Worm (Caenorhabditis elegans) whole organism, L1 larva: ENCODE results near the gene gldi-7.

Experiments
- C16A3.4 ChIP-seq: fragments of 150-350 bp; optimal IDR thresholded peaks from 2 replicates; lab custom pipeline; 2014; ENCODE audit warnings: missing biosample characterization, missing genetic modification characterization
- C34B4.2 ChIP-seq: sonication (generic microtip); optimal IDR thresholded peaks from 2 replicates; lab custom pipeline; 2017; ENCODE audit warnings: mild to moderate bottlenecking, missing genetic modification characterization, missing compliant biosample characterization
- F16B12.6 ChIP-seq: fragments of 150-350 bp; optimal IDR thresholded peaks from 2 replicates; lab custom pipeline; 2014; ENCODE audit warnings: missing biosample characterization, missing genetic modification characterization
- aha-1 ChIP-seq: fragments of 150-350 bp; optimal IDR thresholded peaks from 2 replicates; lab custom pipeline; 2014; ENCODE audit warnings: missing biosample characterization, missing genetic modification characterization
- ama-1 ChIP-seq: fragments of 150-350 bp; optimal IDR thresholded peaks from 2 replicates; lab custom pipeline; 2014
- ceh-63 ChIP-seq: fragments of 200-800 bp; sonication (Bioruptor generic); optimal IDR thresholded peaks from 2 replicates; lab custom pipeline; 2018; ENCODE audit warnings: mild to moderate bottlenecking, missing genetic modification characterization, missing compliant biosample characterization
- ceh-8 ChIP-seq: fragments of 200-800 bp; sonication (Bioruptor generic); optimal IDR thresholded peaks from 2 replicates; lab custom pipeline; 2018; ENCODE audit warnings: mild to moderate bottlenecking, missing genetic modification characterization, moderate library complexity, missing compliant biosample characterization
- ceh-88 ChIP-seq: fragments of 200-800 bp; sonication (Bioruptor generic); IDR thresholded peaks from 2 replicates; pipeline ENCODE4 v1.3.6; 2022; ENCODE audit warnings: missing genetic modification characterization, missing compliant biosample characterization
- dpl-1 ChIP-seq, 3 experiments: fragments of 150-350 bp in 2 of 3; sonication (generic microtip) in 1 of 3; optimal IDR thresholded peaks; 2 replicates each; lab custom pipeline; 2014 to 2017; ENCODE audit warnings: missing biosample characterization in 3 of 3, missing genetic modification characterization in 3 of 3, missing genetic modification reagents in 3 of 3
- dsc-1 ChIP-seq: sonication (generic microtip); optimal IDR thresholded peaks from 2 replicates; lab custom pipeline; 2016; ENCODE audit warnings: mild to moderate bottlenecking, missing genetic modification characterization, missing compliant biosample characterization
- efl-1 ChIP-seq, 4 experiments: fragments of 150-350 bp; optimal IDR thresholded peaks in 3 of 4; peaks in 1 of 4; 1 replicate in 1 of 4; 2 replicates in 3 of 4; lab custom pipeline; 2014; ENCODE audit warnings: missing biosample characterization in 2 of 4, missing genetic modification characterization in 2 of 4, missing genetic modification reagents in 2 of 4
- efl-3 ChIP-seq: fragments of 200-800 bp; sonication (Bioruptor generic); optimal IDR thresholded peaks from 2 replicates; lab custom pipeline; 2018; ENCODE audit warnings: mild to moderate bottlenecking, missing genetic modification characterization, missing compliant biosample characterization
- egl-13 ChIP-seq: sonication (generic microtip); optimal IDR thresholded peaks from 2 replicates; lab custom pipeline; 2016; ENCODE audit warnings: missing genotype, missing genetic modification reagents, missing genetic modification characterization, missing compliant biosample characterization
- egl-27 ChIP-seq, 2 experiments: fragments of 150-350 bp in 1 of 2; sonication (generic microtip); optimal IDR thresholded peaks; 3 replicates each; lab custom pipeline; 2017 to 2018; ENCODE audit warnings: missing biosample characterization in 2 of 2, missing genetic modification characterization in 2 of 2, missing genetic modification reagents in 2 of 2
- elt-2 ChIP-seq: sonication (generic microtip); optimal IDR thresholded peaks from 2 replicates; lab custom pipeline; 2016; ENCODE audit warnings: missing genetic modification characterization, mild to moderate bottlenecking, inconsistent platforms, missing compliant biosample characterization, missing genetic modification reagents
- elt-3 ChIP-seq, 6 experiments: fragments of 150-350 bp in 1 of 6; sonication (generic microtip); optimal IDR thresholded peaks; 2 replicates each; lab custom pipeline; 2017 to 2018; ENCODE audit warnings: missing biosample characterization in 6 of 6, missing genetic modification characterization in 6 of 6, inconsistent platforms in 1 of 6
- ets-5 ChIP-seq: fragments of 200-800 bp; sonication (Bioruptor generic); IDR thresholded peaks from 2 replicates; pipeline ENCODE4 v1.3.6; 2022; ENCODE audit warnings: missing genetic modification characterization, missing compliant biosample characterization
- fkh-10 ChIP-seq: sonication (generic microtip); optimal IDR thresholded peaks from 2 replicates; lab custom pipeline; 2017; ENCODE audit warnings: missing biosample characterization, missing genetic modification reagents, missing genetic modification characterization
- fkh-4 ChIP-seq: sonication (generic microtip); optimal IDR thresholded peaks from 2 replicates; lab custom pipeline; 2016; ENCODE audit warnings: missing compliant biosample characterization, missing genetic modification characterization, borderline replicate concordance
- fos-1 ChIP-seq: fragments of 150-350 bp; optimal IDR thresholded peaks from 2 replicates; lab custom pipeline; 2014; ENCODE audit warnings: missing biosample characterization, missing genetic modification characterization
- hlh-17 ChIP-seq: fragments of 200-800 bp; sonication (Bioruptor generic); optimal IDR thresholded peaks from 2 replicates; lab custom pipeline; 2018; ENCODE audit warnings: missing genetic modification characterization, mild to moderate bottlenecking, missing compliant biosample characterization, moderate library complexity, borderline replicate concordance
- hpl-2 ChIP-seq: fragments of 150-350 bp; optimal IDR thresholded peaks from 2 replicates; lab custom pipeline; 2014; ENCODE audit warnings: missing biosample characterization, missing genetic modification reagents, missing genetic modification characterization
- irx-1 ChIP-seq: sonication (generic microtip); optimal IDR thresholded peaks from 2 replicates; lab custom pipeline; 2016; ENCODE audit warnings: missing genetic modification characterization, missing compliant biosample characterization
- isw-1 ChIP-seq: fragments of 200-800 bp; sonication (Bioruptor generic); IDR thresholded peaks from 2 replicates; pipeline ENCODE4 v1.3.6; 2022; ENCODE audit warnings: missing genetic modification characterization, missing compliant biosample characterization
- jun-1 ChIP-seq: fragments of 150-350 bp; optimal IDR thresholded peaks from 2 replicates; lab custom pipeline; 2014; ENCODE audit warnings: missing biosample characterization, missing genetic modification reagents, missing genetic modification characterization
- lin-13 ChIP-seq: fragments of 150-350 bp; optimal IDR thresholded peaks from 2 replicates; lab custom pipeline; 2014; ENCODE audit warnings: missing biosample characterization, missing genetic modification reagents, missing genetic modification characterization
- lin-35 ChIP-seq, 2 experiments: fragments of 150-350 bp; optimal IDR thresholded peaks; 2 replicates each; lab custom pipeline; 2014; ENCODE audit warnings: missing biosample characterization in 2 of 2, missing genetic modification characterization in 2 of 2, missing genetic modification reagents in 2 of 2
- lin-39 ChIP-seq: fragments of 150-350 bp; optimal IDR thresholded peaks from 2 replicates; lab custom pipeline; 2014; ENCODE audit warnings: missing biosample characterization, missing genetic modification reagents, missing genetic modification characterization
- lir-3 ChIP-seq: sonication (generic microtip); optimal IDR thresholded peaks from 2 replicates; lab custom pipeline; 2016; ENCODE audit warnings: mild to moderate bottlenecking, missing genetic modification characterization, moderate library complexity, missing compliant biosample characterization; ENCODE audit not compliant: poor library complexity
- lsy-2 ChIP-seq, 2 experiments: fragments of 150-350 bp; optimal IDR thresholded peaks; 2 replicates each; lab custom pipeline; 2014; ENCODE audit warnings: missing biosample characterization in 2 of 2, missing genetic modification characterization in 2 of 2
- mab-9 ChIP-seq: fragments of 200-800 bp; sonication (Bioruptor generic); IDR thresholded peaks from 2 replicates; pipeline ENCODE4 v1.3.6; 2022; ENCODE audit warnings: missing genetic modification reagents, missing genetic modification characterization, missing compliant biosample characterization
- mef-2 ChIP-seq: fragments of 150-350 bp; optimal IDR thresholded peaks from 2 replicates; lab custom pipeline; 2014; ENCODE audit warnings: missing biosample characterization, missing genetic modification characterization
- nhr-12 ChIP-seq: sonication (generic microtip); optimal IDR thresholded peaks from 2 replicates; lab custom pipeline; 2017; ENCODE audit warnings: missing biosample characterization, missing genetic modification characterization
- nhr-47 ChIP-seq: sonication (generic microtip); optimal IDR thresholded peaks from 2 replicates; lab custom pipeline; 2016; ENCODE audit warnings: mild to moderate bottlenecking, missing genetic modification characterization, moderate library complexity, missing compliant biosample characterization
- nhr-77 ChIP-seq: fragments of 150-350 bp; optimal IDR thresholded peaks from 2 replicates; lab custom pipeline; 2014; ENCODE audit warnings: missing biosample characterization, missing genetic modification characterization
- nhr-84 ChIP-seq: sonication (generic microtip); optimal IDR thresholded peaks from 2 replicates; lab custom pipeline; 2017; ENCODE audit warnings: missing biosample characterization, missing genetic modification characterization
- nhr-85 ChIP-seq: sonication (generic microtip); peaks from one replicate; lab custom pipeline; 2016; ENCODE audit warnings: missing genetic modification characterization, inconsistent platforms, missing compliant biosample characterization
- pax-3 ChIP-seq: fragments of 200-800 bp; sonication (Bioruptor generic); optimal IDR thresholded peaks from 2 replicates; lab custom pipeline; 2018; ENCODE audit warnings: mild to moderate bottlenecking, missing genetic modification characterization, moderate library complexity, missing compliant biosample characterization
- pqm-1 ChIP-seq: sonication (generic microtip); optimal IDR thresholded peaks from 3 replicates; lab custom pipeline; 2017; ENCODE audit warnings: missing biosample characterization, missing genetic modification characterization
- snu-23 ChIP-seq: sonication (generic microtip); optimal IDR thresholded peaks from 2 replicates; lab custom pipeline; 2016; ENCODE audit warnings: missing genetic modification characterization, missing compliant biosample characterization
- sox-4 ChIP-seq: sonication (generic microtip); optimal IDR thresholded peaks from 2 replicates; lab custom pipeline; 2016; ENCODE audit warnings: missing genetic modification characterization, missing compliant biosample characterization
- tbx-2 ChIP-seq: sonication (generic microtip); optimal IDR thresholded peaks from 2 replicates; lab custom pipeline; 2016; ENCODE audit warnings: missing genetic modification characterization, missing compliant biosample characterization
- tlp-1 ChIP-seq: fragments of 150-350 bp; optimal IDR thresholded peaks from 2 replicates; lab custom pipeline; 2014; ENCODE audit warnings: missing biosample characterization, missing genetic modification characterization
- unc-130 ChIP-seq: fragments of 150-350 bp; optimal IDR thresholded peaks from 2 replicates; lab custom pipeline; 2017; ENCODE audit warnings: missing biosample characterization, missing genetic modification characterization, inconsistent platforms
- unc-62 ChIP-seq: fragments of 150-350 bp; optimal IDR thresholded peaks from 2 replicates; lab custom pipeline; 2014; ENCODE audit warnings: missing biosample characterization, missing genetic modification reagents, missing genetic modification characterization
- unc-86 ChIP-seq: sonication (generic microtip); optimal IDR thresholded peaks from 2 replicates; lab custom pipeline; 2016; ENCODE audit warnings: missing genetic modification characterization, missing compliant biosample characterization
- unc-98 ChIP-seq: fragments of 200-800 bp; sonication (Bioruptor generic); IDR thresholded peaks from 2 replicates; pipeline ENCODE4 v1.3.6; 2022; ENCODE audit warnings: missing genetic modification characterization, missing compliant biosample characterization
- vab-15 ChIP-seq: sonication (generic microtip); optimal IDR thresholded peaks from 2 replicates; lab custom pipeline; 2017; ENCODE audit warnings: missing genotype, mild to moderate bottlenecking, missing genetic modification characterization, missing compliant biosample characterization
- zip-4 ChIP-seq: fragments of 200-800 bp; sonication (Bioruptor generic); optimal IDR thresholded peaks from 2 replicates; lab custom pipeline; 2018; ENCODE audit warnings: mild to moderate bottlenecking, missing genetic modification characterization, moderate library complexity, missing compliant biosample characterization

Gene gldi-7

ce11 chrII:8568234-8568969, 37.4 kb upstream of the gldi-7 start:
- TF ChIP-seq zip-4 (GFP tag; lab: Kevin White, UChicago) (no peak), hpl-2 (GFP tag; lab: Kevin White, UChicago) (no peak), ceh-8 (no peak), vab-15 (tag; lab: Kevin White, UChicago) (no peak), elt-2 (tag; lab: Kevin White, UChicago) (no peak), C16A3.4 (tag; lab: Kevin White, UChicago) (no peak), ama-1 (lab: Kevin White, UChicago) (no peak), nhr-84 (no peak), unc-130 (tag; lab: Kevin White, UChicago) (no peak), ceh-63 (GFP tag; lab: Kevin White, UChicago) (no peak), nhr-85 (tag; lab: Kevin White, UChicago) (no peak), unc-86 (tag; lab: Kevin White, UChicago) (no peak)

- TF ChIP-seq lin-35 (GFP tag; optimal IDR thresholded peaks at IDR 0.05; lab: Kevin White, UChicago): peak in 1 of 2 experiments; percentile 54
- no peak for TF ChIP-seq vab-15 (tag; lab: Kevin White, UChicago)
- no peak for TF ChIP-seq hpl-2 (GFP tag; lab: Kevin White, UChicago)
- no peak for TF ChIP-seq sox-4
- TF ChIP-seq C34B4.2 (tag; lab: Kevin White, UChicago): no peak
- no peak for TF ChIP-seq nhr-77 (tag; lab: Kevin White, UChicago)
- TF ChIP-seq nhr-84: no peak
- TF ChIP-seq fkh-4 (tag; lab: Kevin White, UChicago): no peak
- no peak for TF ChIP-seq tbx-2 (tag; lab: Kevin White, UChicago)
- TF ChIP-seq dpl-1 (GFP tag; optimal IDR thresholded peaks at IDR 0.05; lab: Kevin White, UChicago): peak in 1 of 3 experiments; percentile 27
- TF ChIP-seq fkh-10 (GFP tag; lab: Kevin White, UChicago): no peak
- TF ChIP-seq unc-62 (GFP tag; lab: Kevin White, UChicago): no peak
- no peak for TF ChIP-seq ceh-88
- peak; percentile 57 for TF ChIP-seq pqm-1
- no peak for TF ChIP-seq F16B12.6 (tag; lab: Kevin White, UChicago)
- no peak for TF ChIP-seq isw-1 (GFP tag; lab: Robert Waterston, UW)
- no peak for TF ChIP-seq efl-3 (GFP tag; lab: Kevin White, UChicago)
- TF ChIP-seq nhr-47 (tag; lab: Kevin White, UChicago): no peak
- no peak for TF ChIP-seq egl-13 (tag; lab: Kevin White, UChicago)
- TF ChIP-seq jun-1: peak; percentile 30
- no peak for TF ChIP-seq aha-1
- TF ChIP-seq dsc-1 (tag; lab: Kevin White, UChicago): no peak
- no peak for TF ChIP-seq elt-3 (tag; optimal IDR thresholded peaks at IDR 0.05; lab: Kevin White, UChicago)
- no peak for TF ChIP-seq snu-23 (GFP tag; lab: Kevin White, UChicago)
- peak in 1 of 2 experiments; percentile 13 for TF ChIP-seq lsy-2 (tag; optimal IDR thresholded peaks at IDR 0.05; lab: Kevin White, UChicago)
- no peak for TF ChIP-seq irx-1 (tag; lab: Kevin White, UChicago)
- peak; percentile 16 for TF ChIP-seq tlp-1 (tag; lab: Kevin White, UChicago)
- TF ChIP-seq efl-1 (optimal IDR thresholded peaks at IDR 0.05; lab: Kevin White, UChicago): no peak
- TF ChIP-seq efl-1 (GFP tag; optimal IDR thresholded peaks at IDR 0.05 in 1 of 2; lab: Kevin White, UChicago): peak in 1 of 2 experiments; percentile 92
- no peak for TF ChIP-seq hlh-17 (GFP tag; lab: Kevin White, UChicago)
- TF ChIP-seq fos-1 (tag; lab: Kevin White, UChicago): no peak
- TF ChIP-seq pax-3: no peak
- TF ChIP-seq ets-5 (GFP tag; lab: Robert Waterston, UW): no peak
- TF ChIP-seq lir-3: no peak
- no peak for TF ChIP-seq mef-2 (tag; lab: Kevin White, UChicago)
- TF ChIP-seq ceh-8: no peak
- no peak for TF ChIP-seq nhr-12
- no peak for TF ChIP-seq egl-27 (tag; optimal IDR thresholded peaks at IDR 0.05; lab: Kevin White, UChicago)
- no peak for TF ChIP-seq lin-39
- no peak for TF ChIP-seq ceh-63 (GFP tag; lab: Kevin White, UChicago)
- no peak for TF ChIP-seq lin-13 (GFP tag; lab: Kevin White, UChicago)
- TF ChIP-seq unc-98 (GFP tag; lab: Robert Waterston, UW): no peak
- TF ChIP-seq mab-9 (GFP tag; lab: Robert Waterston, UW): no peak
Measured at ce11 chrII:8566806-8567266, 35.8 kb upstream of the gldi-7 start, which contains the start of gene F54C9.3. F54C9.3 (minus strand) TSS chrII:8566856.
